Worm (Caenorhabditis elegans) whole organism, mixed stage, embryonic: ENCODE data around the gene T13F3.8.

ENCODE experiments used
- bed-3 ChIP-seq: fragments of 200-800 bp; sonication (Bioruptor generic); optimal IDR thresholded peaks from 3 replicates; lab custom pipeline; 2018; ENCODE audit warnings: mild to moderate bottlenecking, missing genetic modification characterization, moderate library complexity, missing compliant biosample characterization
- blmp-1 ChIP-seq: fragments of 150-350 bp; optimal IDR thresholded peaks from 2 replicates; lab custom pipeline; 2014; ENCODE audit warnings: missing biosample characterization, missing genetic modification characterization
- ceh-39 ChIP-seq: fragments of 150-350 bp; optimal IDR thresholded peaks from 2 replicates; lab custom pipeline; 2014; ENCODE audit warnings: missing biosample characterization, missing genetic modification characterization
- ceh-43 ChIP-seq: fragments of 200-800 bp; sonication (Bioruptor generic); optimal IDR thresholded peaks from 2 replicates; lab custom pipeline; 2018; ENCODE audit warnings: mild to moderate bottlenecking, missing genetic modification characterization, moderate library complexity, missing compliant biosample characterization
- ceh-83 ChIP-seq: fragments of 200-800 bp; sonication (Bioruptor generic); optimal IDR thresholded peaks from 2 replicates; lab custom pipeline; 2018; ENCODE audit warnings: mild to moderate bottlenecking, missing genetic modification characterization, missing compliant biosample characterization
- cnd-1 ChIP-seq: fragments of 200-800 bp; sonication (Bioruptor generic); optimal IDR thresholded peaks from 2 replicates; lab custom pipeline; 2018; ENCODE audit warnings: mild to moderate bottlenecking, missing genetic modification characterization, missing compliant biosample characterization
- drap-1 ChIP-seq: fragments of 200-800 bp; sonication (Bioruptor generic); optimal IDR thresholded peaks from 3 replicates; lab custom pipeline; 2018; ENCODE audit warnings: mild to moderate bottlenecking, missing genetic modification characterization, missing compliant biosample characterization
- elt-1 ChIP-seq: sonication (generic microtip); optimal IDR thresholded peaks from 2 replicates; lab custom pipeline; 2017; ENCODE audit warnings: missing genetic modification characterization, mild to moderate bottlenecking, missing compliant biosample characterization, antibody characterized with exemption, moderate library complexity, borderline replicate concordance; ENCODE audit not compliant: insufficient read depth
- elt-3 ChIP-seq: fragments of 150-350 bp; optimal IDR thresholded peaks from 2 replicates; lab custom pipeline; 2014; ENCODE audit warnings: missing biosample characterization, missing genetic modification characterization
- flh-1 ChIP-seq: fragments of 200-800 bp; sonication (Bioruptor generic); optimal IDR thresholded peaks from 2 replicates; lab custom pipeline; 2018; ENCODE audit warnings: mild to moderate bottlenecking, missing genetic modification characterization, moderate library complexity, missing compliant biosample characterization
- ham-2 ChIP-seq: fragments of 200-800 bp; sonication (Bioruptor generic); optimal IDR thresholded peaks from 2 replicates; lab custom pipeline; 2018; ENCODE audit warnings: mild to moderate bottlenecking, missing genetic modification characterization, missing compliant biosample characterization
- hlh-1 ChIP-seq: fragments of 150-350 bp; optimal IDR thresholded peaks from 2 replicates; lab custom pipeline; 2014; ENCODE audit warnings: missing biosample characterization, missing genetic modification reagents, missing genetic modification characterization
- lin-13 ChIP-seq: fragments of 150-350 bp; optimal IDR thresholded peaks from 2 replicates; lab custom pipeline; 2014; ENCODE audit warnings: missing biosample characterization, missing genetic modification characterization
- lin-32 ChIP-seq: fragments of 200-800 bp; sonication (Bioruptor generic); optimal IDR thresholded peaks from 2 replicates; lab custom pipeline; 2018; ENCODE audit warnings: mild to moderate bottlenecking, missing genetic modification characterization, missing compliant biosample characterization
- lsy-2 ChIP-seq: fragments of 150-350 bp; optimal IDR thresholded peaks from 2 replicates; lab custom pipeline; 2014; ENCODE audit warnings: missing biosample characterization, missing genetic modification characterization
- mep-1 ChIP-seq: fragments of 150-350 bp; optimal IDR thresholded peaks from 2 replicates; lab custom pipeline; 2017; ENCODE audit warnings: missing biosample characterization, missing genetic modification reagents, missing genetic modification characterization, inconsistent platforms
- mls-2 ChIP-seq: sonication (generic microtip); optimal IDR thresholded peaks from 2 replicates; lab custom pipeline; 2016; ENCODE audit warnings: mild to moderate bottlenecking, missing genetic modification characterization, moderate library complexity, missing compliant biosample characterization
- nhr-12 ChIP-seq: fragments of 150-350 bp; optimal IDR thresholded peaks from 2 replicates; lab custom pipeline; 2014; ENCODE audit warnings: missing biosample characterization, missing genetic modification characterization
- nhr-28 ChIP-seq: fragments of 150-350 bp; optimal IDR thresholded peaks from 2 replicates; lab custom pipeline; 2014; ENCODE audit warnings: missing biosample characterization, missing genetic modification characterization
- nhr-76 ChIP-seq: sonication (generic microtip); optimal IDR thresholded peaks from 2 replicates; lab custom pipeline; 2017; ENCODE audit warnings: missing biosample characterization, missing genetic modification characterization
- pha-4 ChIP-seq: fragments of 150-350 bp; optimal IDR thresholded peaks from 2 replicates; lab custom pipeline; 2018; ENCODE audit warnings: missing biosample characterization, missing genetic modification reagents, missing genetic modification characterization
- sem-2 ChIP-seq: fragments of 200-800 bp; sonication (Bioruptor generic); optimal IDR thresholded peaks from 2 replicates; lab custom pipeline; 2018; ENCODE audit warnings: mild to moderate bottlenecking, missing genetic modification characterization, missing compliant biosample characterization
- snpc-4 ChIP-seq: fragments of 150-350 bp; optimal IDR thresholded peaks from 2 replicates; lab custom pipeline; 2014; ENCODE audit warnings: missing biosample characterization, missing genetic modification characterization
- sptf-1 ChIP-seq: sonication (generic microtip); optimal IDR thresholded peaks from 2 replicates; lab custom pipeline; 2017; ENCODE audit warnings: mild to moderate bottlenecking, missing genetic modification characterization, moderate library complexity, missing compliant biosample characterization
- tbx-8 ChIP-seq: fragments of 200-800 bp; sonication (Bioruptor generic); optimal IDR thresholded peaks from 2 replicates; lab custom pipeline; 2018; ENCODE audit warnings: mild to moderate bottlenecking, missing genetic modification characterization, moderate library complexity, missing compliant biosample characterization
- unc-120 ChIP-seq: sonication (generic microtip); optimal IDR thresholded peaks from 2 replicates; lab custom pipeline; 2017; ENCODE audit warnings: missing genetic modification characterization, missing compliant biosample characterization; ENCODE audit not compliant: poor library complexity, severe bottlenecking
- unc-39 ChIP-seq: fragments of 150-350 bp; optimal IDR thresholded peaks from 2 replicates; lab custom pipeline; 2014; ENCODE audit warnings: missing biosample characterization, missing genetic modification characterization
- unc-62 ChIP-seq: fragments of 150-350 bp; optimal IDR thresholded peaks from 2 replicates; lab custom pipeline; 2014; ENCODE audit warnings: missing biosample characterization, missing genetic modification reagents, missing genetic modification characterization
- ztf-11 ChIP-seq: fragments of 150-350 bp; optimal IDR thresholded peaks from 2 replicates; lab custom pipeline; 2014; ENCODE audit warnings: missing biosample characterization, missing genetic modification characterization

T13F3.8 gene

ce11 chrV:16298669-16299068 lies 29.1 kb downstream of the T13F3.8 start, which contains the start of gene srbc-84:
TSS of gene srbc-84 (plus strand) at chrV:16298969.
- TF ChIP-seq hlh-1 (tag; lab: Kevin White, UChicago): no peak
- no peak for TF ChIP-seq blmp-1 (tag; lab: Kevin White, UChicago)
- TF ChIP-seq cnd-1 (tag; lab: Kevin White, UChicago): no peak
- TF ChIP-seq elt-1 (tag; lab: Kevin White, UChicago): no peak
- no peak for TF ChIP-seq drap-1 (GFP tag; lab: Kevin White, UChicago)
- no peak for TF ChIP-seq flh-1 (GFP tag; lab: Kevin White, UChicago)
- TF ChIP-seq ceh-83 (GFP tag; lab: Kevin White, UChicago): no peak
- no peak for TF ChIP-seq ztf-11 (tag; lab: Kevin White, UChicago)
- TF ChIP-seq, all 35 proteins: peak for 0

ce11 chrV:16299834-16300233 lies 30.2 kb downstream of the T13F3.8 start:
- no peak for TF ChIP-seq elt-3 (tag; lab: Kevin White, UChicago)
- no peak for TF ChIP-seq sem-2 (GFP tag; lab: Kevin White, UChicago)
- TF ChIP-seq unc-39 (tag; lab: Kevin White, UChicago): no peak
- no peak for TF ChIP-seq unc-120 (tag; lab: Kevin White, UChicago)
- TF ChIP-seq cnd-1 (tag; lab: Kevin White, UChicago): no peak
- no peak for TF ChIP-seq nhr-28
- no peak for TF ChIP-seq drap-1 (GFP tag; lab: Kevin White, UChicago)
- TF ChIP-seq unc-62 (GFP tag; lab: Kevin White, UChicago): no peak
- no peak for TF ChIP-seq lin-13
- no peak for TF ChIP-seq nhr-76 (tag; lab: Kevin White, UChicago)
- TF ChIP-seq bed-3 (GFP tag; lab: Kevin White, UChicago): no peak
- no peak for TF ChIP-seq snpc-4 (tag; lab: Kevin White, UChicago)
- TF ChIP-seq ceh-43 (GFP tag; lab: Kevin White, UChicago): no peak
- no peak for TF ChIP-seq ham-2
- no peak for TF ChIP-seq tbx-8
- TF ChIP-seq mls-2: no peak
- TF ChIP-seq, all 35 proteins: peak for 0

DNA sequence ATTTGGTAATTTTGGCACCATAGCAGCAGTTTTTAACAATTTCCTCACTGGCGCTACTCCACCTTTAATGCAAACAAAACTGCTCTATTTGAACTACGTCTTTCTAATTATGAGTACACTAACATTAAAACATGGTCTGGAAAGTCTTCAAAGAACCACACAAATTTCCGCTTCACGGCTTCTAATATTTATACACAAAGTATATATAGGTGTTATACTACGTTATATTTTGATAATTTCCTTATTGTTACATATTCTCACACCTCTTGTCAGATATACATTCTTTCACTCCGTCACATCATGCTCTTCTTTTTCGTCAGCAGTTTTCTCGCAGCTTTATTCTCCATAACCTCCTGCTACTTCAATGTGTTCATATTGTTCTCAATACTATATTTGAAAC lies 30.7 kb downstream of the T13F3.8 start, which contains the start of gene srbc-82:
TSS of gene srbc-82 (plus strand) at position 301 of the 400 bp plus-strand sequence.
- TF ChIP-seq ceh-39 (tag; lab: Kevin White, UChicago) (no peak), sem-2 (GFP tag; lab: Kevin White, UChicago) (no peak), nhr-28 (no peak), pha-4 (no peak), elt-1 (tag; lab: Kevin White, UChicago) (no peak), cnd-1 (tag; lab: Kevin White, UChicago) (no peak), snpc-4 (tag; lab: Kevin White, UChicago) (no peak), unc-62 (GFP tag; lab: Kevin White, UChicago) (no peak), tbx-8 (no peak), blmp-1 (tag; lab: Kevin White, UChicago) (no peak), lin-13 (no peak), ham-2 (no peak), sptf-1 (no peak), mep-1 (tag; lab: Kevin White, UChicago) (no peak), lin-32 (GFP tag; lab: Kevin White, UChicago) (no peak), drap-1 (GFP tag; lab: Kevin White, UChicago) (no peak)

DNA sequence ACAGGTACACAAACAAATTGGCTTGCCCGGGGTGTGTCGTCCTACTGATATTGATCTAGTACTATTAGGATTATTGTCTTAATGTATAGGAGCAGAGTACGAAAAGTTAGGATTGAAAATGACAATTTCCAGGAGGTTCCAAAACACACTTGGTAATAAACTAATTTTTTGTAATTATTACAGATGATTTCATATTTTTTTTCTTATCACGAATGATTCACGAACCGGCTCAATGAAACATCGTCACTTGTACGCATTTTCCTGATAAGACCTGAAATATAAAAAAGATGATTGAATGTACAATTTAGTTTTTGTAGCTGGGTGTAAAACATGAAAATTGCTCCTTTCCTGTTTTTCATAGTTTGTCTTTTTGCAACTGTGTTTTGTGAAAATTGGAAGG lies 32.8 kb downstream of the T13F3.8 start, which contains the start of the genes C31A11.13 and oac-6:
TSS of gene C31A11.13 (minus strand) at position 113 of the 400 bp plus-strand sequence.
TSS of gene oac-6 (plus strand) at position 279 of the 400 bp plus-strand sequence.
- no peak for TF ChIP-seq ceh-39 (tag; lab: Kevin White, UChicago)

DNA sequence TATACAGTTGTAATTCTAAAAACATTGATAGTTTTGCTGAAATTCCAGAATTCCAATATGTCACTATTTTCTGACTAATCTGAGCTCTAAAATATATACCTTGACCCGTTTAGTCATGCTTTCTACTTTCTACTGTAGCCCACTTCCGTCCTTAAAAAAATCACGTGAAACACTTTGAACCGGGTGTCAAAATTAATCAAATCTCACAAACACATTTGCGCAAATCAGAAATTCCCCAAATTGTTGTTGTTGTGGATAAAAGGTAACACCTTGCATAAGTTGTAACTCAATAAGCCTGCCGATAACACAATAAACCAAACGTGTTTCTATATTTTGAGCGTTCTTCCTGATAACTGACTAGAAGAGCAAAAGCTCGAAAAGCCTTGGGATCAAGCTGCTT lies 37.7 kb downstream of the T13F3.8 start, which contains the start of gene srxa-7:
TSS of gene srxa-7 (plus strand) at position 301 of the 400 bp plus-strand sequence.
- TF ChIP-seq lin-13 (no peak), nhr-12 (tag; lab: Kevin White, UChicago) (no peak), tbx-8 (no peak), sptf-1 (no peak), lsy-2 (tag; lab: Kevin White, UChicago) (no peak), unc-39 (tag; lab: Kevin White, UChicago) (no peak)
- TF ChIP-seq, all 35 proteins: peak for 0
